Worm (Caenorhabditis elegans): Measurements from ENCODE around the gene mam-3.

Gene mam-3

ce11 chrIV:13445275-13445674 lies at the start of gene mam-3:
Gene mam-3 (minus strand): TSS chrIV:13445375.
- TF ChIP-seq med-1 (GFP tag; optimal IDR thresholded peaks at IDR 0.05; ENCODE audit: insufficient read depth) (no peak), flt-1 (GFP tag; IDR thresholded peaks at IDR 0.05) (no peak), ztf-29 (GFP tag; IDR thresholded peaks at IDR 0.05) (no peak), T22C8.4 (GFP tag; IDR thresholded peaks at IDR 0.05) (no peak), ref-1 (GFP tag; conservative IDR thresholded peaks at IDR 0.05) (no peak), tab-1 (GFP tag; IDR thresholded peaks at IDR 0.05) (no peak), ztf-23 (GFP tag; IDR thresholded peaks at IDR 0.05) (no peak)

- no peak for TF ChIP-seq ref-1 (GFP tag; conservative IDR thresholded peaks at IDR 0.05)
- TF ChIP-seq ztf-29 (GFP tag; IDR thresholded peaks at IDR 0.05): no peak
- no peak for TF ChIP-seq tab-1 (GFP tag; IDR thresholded peaks at IDR 0.05)
- TF ChIP-seq klf-2 (GFP tag; conservative IDR thresholded peaks at IDR 0.05): no peak
- no peak for TF ChIP-seq flt-1 (GFP tag; IDR thresholded peaks at IDR 0.05)
- no peak for TF ChIP-seq cog-1 (tag; optimal IDR thresholded peaks at IDR 0.05)
- no peak for TF ChIP-seq T22C8.4 (GFP tag; IDR thresholded peaks at IDR 0.05)
- no peak for TF ChIP-seq med-1 (GFP tag; optimal IDR thresholded peaks at IDR 0.05; ENCODE audit: insufficient read depth)
- no peak for TF ChIP-seq ztf-23 (GFP tag; IDR thresholded peaks at IDR 0.05)
Measured at ce11 chrIV:13493719-13494118, 48.5 kb upstream of the mam-3 start.

- TF ChIP-seq ztf-23 (GFP tag; IDR thresholded peaks at IDR 0.05) (no peak), ref-1 (GFP tag; conservative IDR thresholded peaks at IDR 0.05) (no peak), cog-1 (tag; optimal IDR thresholded peaks at IDR 0.05) (no peak), med-1 (GFP tag; optimal IDR thresholded peaks at IDR 0.05; ENCODE audit: insufficient read depth) (no peak), flt-1 (GFP tag; IDR thresholded peaks at IDR 0.05) (no peak), tab-1 (GFP tag; IDR thresholded peaks at IDR 0.05) (no peak), ztf-29 (GFP tag; IDR thresholded peaks at IDR 0.05) (no peak), klf-2 (GFP tag; conservative IDR thresholded peaks at IDR 0.05) (no peak), T22C8.4 (GFP tag; IDR thresholded peaks at IDR 0.05) (no peak)
Measured at ce11 chrIV:13492271-13492670, 47.1 kb upstream of the mam-3 start, which contains the start of gene Y45F10A.7. Gene Y45F10A.7 (plus strand): TSS chrIV:13492571.

ce11 chrIV:13487596-13487995 lies 42.4 kb upstream of the mam-3 start:
- TF ChIP-seq ref-1 (GFP tag; conservative IDR thresholded peaks at IDR 0.05): no peak
- TF ChIP-seq flt-1 (GFP tag; IDR thresholded peaks at IDR 0.05): no peak
- TF ChIP-seq med-1 (GFP tag; optimal IDR thresholded peaks at IDR 0.05; ENCODE audit: insufficient read depth): no peak
- TF ChIP-seq ztf-29 (GFP tag; IDR thresholded peaks at IDR 0.05): no peak
- TF ChIP-seq klf-2 (GFP tag; conservative IDR thresholded peaks at IDR 0.05): no peak

- no peak for TF ChIP-seq klf-2 (GFP tag; conservative IDR thresholded peaks at IDR 0.05)
- TF ChIP-seq flt-1 (GFP tag; IDR thresholded peaks at IDR 0.05): 0 out of 2 replicates have a peak, but pooled peaks have one; percentile 19
Measured at ce11 chrIV:13487019-13487418, 41.8 kb upstream of the mam-3 start.

ce11 chrIV:13483596-13483995 lies 38.4 kb upstream of the mam-3 start:
- TF ChIP-seq T22C8.4 (GFP tag; IDR thresholded peaks at IDR 0.05): no peak
- TF ChIP-seq ztf-29 (GFP tag; IDR thresholded peaks at IDR 0.05): no peak
- no peak for TF ChIP-seq klf-2 (GFP tag; conservative IDR thresholded peaks at IDR 0.05)
- TF ChIP-seq cog-1 (tag; optimal IDR thresholded peaks at IDR 0.05): no peak
- no peak for TF ChIP-seq flt-1 (GFP tag; IDR thresholded peaks at IDR 0.05)
- no peak for TF ChIP-seq ztf-23 (GFP tag; IDR thresholded peaks at IDR 0.05)
- TF ChIP-seq tab-1 (GFP tag; IDR thresholded peaks at IDR 0.05): no peak
- TF ChIP-seq med-1 (GFP tag; optimal IDR thresholded peaks at IDR 0.05; ENCODE audit: insufficient read depth): no peak
- TF ChIP-seq ref-1 (GFP tag; conservative IDR thresholded peaks at IDR 0.05): no peak

ce11 chrIV:13482469-13482868 lies 37.3 kb upstream of the mam-3 start, which contains the start of gene Y38H8A.1:
Gene Y38H8A.1 (plus strand): TSS chrIV:13482769.
- TF ChIP-seq ztf-23 (GFP tag; IDR thresholded peaks at IDR 0.05): no peak
- no peak for TF ChIP-seq tab-1 (GFP tag; IDR thresholded peaks at IDR 0.05)
- no peak for TF ChIP-seq med-1 (GFP tag; optimal IDR thresholded peaks at IDR 0.05; ENCODE audit: insufficient read depth)
- no peak for TF ChIP-seq ztf-29 (GFP tag; IDR thresholded peaks at IDR 0.05)
- TF ChIP-seq cog-1 (tag; optimal IDR thresholded peaks at IDR 0.05): no peak
- TF ChIP-seq flt-1 (GFP tag; IDR thresholded peaks at IDR 0.05): no peak
- TF ChIP-seq T22C8.4 (GFP tag; IDR thresholded peaks at IDR 0.05): no peak
- TF ChIP-seq ref-1 (GFP tag; conservative IDR thresholded peaks at IDR 0.05): no peak
- TF ChIP-seq klf-2 (GFP tag; conservative IDR thresholded peaks at IDR 0.05): no peak

ce11 chrIV:13474132-13474531 lies 29.0 kb upstream of the mam-3 start, which contains the start of gene Y38H8A.2:
Gene Y38H8A.2 (plus strand): TSS chrIV:13474432.
- TF ChIP-seq ref-1 (GFP tag; conservative IDR thresholded peaks at IDR 0.05) (no peak), ztf-29 (GFP tag; IDR thresholded peaks at IDR 0.05) (no peak), med-1 (GFP tag; optimal IDR thresholded peaks at IDR 0.05; ENCODE audit: insufficient read depth) (no peak), klf-2 (GFP tag; conservative IDR thresholded peaks at IDR 0.05) (no peak), cog-1 (tag; optimal IDR thresholded peaks at IDR 0.05) (no peak), tab-1 (GFP tag; IDR thresholded peaks at IDR 0.05) (no peak), T22C8.4 (GFP tag; IDR thresholded peaks at IDR 0.05) (no peak), ztf-23 (GFP tag; IDR thresholded peaks at IDR 0.05) (no peak), flt-1 (GFP tag; IDR thresholded peaks at IDR 0.05) (no peak)

- TF ChIP-seq tab-1 (GFP tag; IDR thresholded peaks at IDR 0.05) (no peak), flt-1 (GFP tag; IDR thresholded peaks at IDR 0.05) (no peak), klf-2 (GFP tag; conservative IDR thresholded peaks at IDR 0.05) (no peak), T22C8.4 (GFP tag; IDR thresholded peaks at IDR 0.05) (no peak), ref-1 (GFP tag; conservative IDR thresholded peaks at IDR 0.05) (no peak), ztf-23 (GFP tag; IDR thresholded peaks at IDR 0.05) (no peak), med-1 (GFP tag; optimal IDR thresholded peaks at IDR 0.05; ENCODE audit: insufficient read depth) (no peak), ztf-29 (GFP tag; IDR thresholded peaks at IDR 0.05) (no peak), cog-1 (tag; optimal IDR thresholded peaks at IDR 0.05) (no peak)
Measured at ce11 chrIV:13472011-13472410, 26.8 kb upstream of the mam-3 start, which contains the start of the genes ttbk-8.1 and Y38H8A.4. Gene ttbk-8.1 (plus strand): TSS chrIV:13472311. Gene Y38H8A.4 (minus strand): TSS chrIV:13472376.

- no peak for TF ChIP-seq flt-1 (GFP tag; IDR thresholded peaks at IDR 0.05)
- TF ChIP-seq ztf-23 (GFP tag; IDR thresholded peaks at IDR 0.05): no peak
- no peak for TF ChIP-seq med-1 (GFP tag; optimal IDR thresholded peaks at IDR 0.05; ENCODE audit: insufficient read depth)
- no peak for TF ChIP-seq cog-1 (tag; optimal IDR thresholded peaks at IDR 0.05)
- no peak for TF ChIP-seq ztf-29 (GFP tag; IDR thresholded peaks at IDR 0.05)
- no peak for TF ChIP-seq klf-2 (GFP tag; conservative IDR thresholded peaks at IDR 0.05)
- TF ChIP-seq ref-1 (GFP tag; conservative IDR thresholded peaks at IDR 0.05): no peak
- no peak for TF ChIP-seq tab-1 (GFP tag; IDR thresholded peaks at IDR 0.05)
- no peak for TF ChIP-seq T22C8.4 (GFP tag; IDR thresholded peaks at IDR 0.05)
Measured at ce11 chrIV:13465797-13466196, 20.6 kb upstream of the mam-3 start, which contains the start of gene fezf-1. Gene fezf-1 (plus strand): TSS chrIV:13466097.
